Fruit fly (Drosophila melanogaster): ENCODE measurements around the gene Gem3.

DNA sequence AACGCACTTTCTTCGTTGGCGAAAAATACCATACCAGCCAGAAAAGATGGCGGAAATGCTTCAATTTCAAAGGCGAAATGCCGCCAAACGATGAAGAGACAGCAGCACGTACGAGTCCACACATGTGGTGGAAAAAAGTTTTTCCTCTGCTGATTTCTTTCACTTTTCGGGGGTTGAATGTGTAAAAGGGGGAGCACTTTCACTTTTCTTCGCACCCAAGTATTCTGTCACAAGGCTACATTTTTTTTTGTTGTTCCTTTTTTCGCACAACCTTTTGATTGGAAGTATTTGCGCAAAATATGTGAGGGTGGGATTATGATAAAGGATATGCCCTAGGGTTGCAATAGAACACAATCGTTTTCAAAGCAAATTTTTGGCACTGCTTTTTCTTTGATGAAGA is 53.4 kb downstream of the Gem3 start:
- TF ChIP-seq EcR (GFP tag; optimal IDR thresholded peaks at IDR 0.05) (no peak), psq (optimal IDR thresholded peaks at IDR 0.05) (no peak), usp (GFP tag; optimal IDR thresholded peaks at IDR 0.05) (no peak), Dll (optimal IDR thresholded peaks at IDR 0.05) (no peak)

Measured in whole organism.